Fruit fly (Drosophila melanogaster): Measurements from ENCODE around the gene Gr94a.

DNA sequence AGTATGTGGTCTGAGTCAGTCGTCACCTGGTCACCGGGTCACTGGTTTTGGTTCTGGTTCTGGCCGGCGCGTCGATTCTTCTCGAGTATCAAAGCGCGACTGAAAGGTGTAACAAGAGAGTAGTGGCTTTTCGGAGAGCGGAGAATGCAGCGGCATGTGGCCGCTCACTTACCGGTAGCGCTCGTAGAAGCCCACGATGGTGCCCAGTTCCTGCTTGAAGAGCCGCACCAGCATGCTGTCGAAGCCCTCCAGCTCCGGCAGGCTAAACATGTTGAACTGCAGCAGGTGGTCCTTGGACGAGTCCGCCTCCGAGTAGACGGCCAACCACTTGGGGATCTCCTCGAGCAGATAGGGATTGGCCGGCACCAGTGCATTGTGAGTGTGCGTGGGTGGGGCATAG, 7.4 kb downstream of the Gr94a start, which contains the start of gene Ctns:
- TF ChIP-seq EcR (GFP tag; optimal IDR thresholded peaks at IDR 0.05): no peak
- TF ChIP-seq Dll (optimal IDR thresholded peaks at IDR 0.05): no peak
- no peak for TF ChIP-seq usp (GFP tag; optimal IDR thresholded peaks at IDR 0.05)
- no peak for TF ChIP-seq psq (optimal IDR thresholded peaks at IDR 0.05)
- TF ChIP-seq pan (optimal IDR thresholded peaks at IDR 0.05): no peak
